Worm (Caenorhabditis elegans) whole organism, L2 larva: ENCODE measurements around the gene cdc-50.B.

Experiments
- C34F6.9 ChIP-seq: fragments of 150-350 bp; optimal IDR thresholded peaks from 2 replicates; lab custom pipeline; 2014; ENCODE audit warnings: missing biosample characterization, missing genetic modification characterization
- F13H6.1 ChIP-seq: sonication (generic microtip); optimal IDR thresholded peaks from 2 replicates; lab custom pipeline; 2016; ENCODE audit warnings: missing genetic modification characterization, missing compliant biosample characterization
- R02D3.7 ChIP-seq: fragments of 150-350 bp; optimal IDR thresholded peaks from 2 replicates; lab custom pipeline; 2014; ENCODE audit warnings: missing biosample characterization, missing genetic modification characterization
- ZK546.5 ChIP-seq: sonication (generic microtip); optimal IDR thresholded peaks from 2 replicates; lab custom pipeline; 2017; ENCODE audit warnings: missing biosample characterization, missing genetic modification characterization
- aly-2 ChIP-seq: fragments of 150-350 bp; optimal IDR thresholded peaks from 2 replicates; lab custom pipeline; 2014; ENCODE audit warnings: missing biosample characterization, missing genetic modification characterization
- ama-1 ChIP-seq: fragments of 150-350 bp; optimal IDR thresholded peaks from 2 replicates; lab custom pipeline; 2018; ENCODE audit warnings: inconsistent platforms
- blmp-1 ChIP-seq: sonication (generic microtip); optimal IDR thresholded peaks from 2 replicates; lab custom pipeline; 2017; ENCODE audit warnings: missing genetic modification characterization, mild to moderate bottlenecking, missing compliant biosample characterization, antibody characterized with exemption, moderate library complexity; ENCODE audit not compliant: insufficient read depth
- ceh-16 ChIP-seq: fragments of 150-350 bp; optimal IDR thresholded peaks from 2 replicates; lab custom pipeline; 2014; ENCODE audit warnings: missing biosample characterization, missing genetic modification characterization
- ceh-82 ChIP-seq: fragments of 150-350 bp; optimal IDR thresholded peaks from 2 replicates; lab custom pipeline; 2014; ENCODE audit warnings: missing biosample characterization, missing genetic modification characterization
- crh-2 ChIP-seq: sonication (generic microtip); optimal IDR thresholded peaks from 2 replicates; lab custom pipeline; 2017; ENCODE audit warnings: missing biosample characterization, missing genetic modification characterization
- dmd-4 ChIP-seq: sonication (generic microtip); optimal IDR thresholded peaks from 2 replicates; lab custom pipeline; 2017; ENCODE audit warnings: missing biosample characterization, missing genetic modification characterization
- egl-27 ChIP-seq: sonication (generic microtip); optimal IDR thresholded peaks from 3 replicates; lab custom pipeline; 2017; ENCODE audit warnings: missing biosample characterization, missing genetic modification reagents, missing genetic modification characterization
- elt-1 ChIP-seq: fragments of 150-350 bp; optimal IDR thresholded peaks from 2 replicates; lab custom pipeline; 2014; ENCODE audit warnings: missing biosample characterization, missing genetic modification characterization
- elt-3 ChIP-seq: sonication (generic microtip); optimal IDR thresholded peaks from 2 replicates; lab custom pipeline; 2017; ENCODE audit warnings: missing biosample characterization, missing genetic modification characterization
- fos-1 ChIP-seq: fragments of 150-350 bp; optimal IDR thresholded peaks from 2 replicates; lab custom pipeline; 2014; ENCODE audit warnings: missing biosample characterization, missing genetic modification characterization
- gmeb-1 ChIP-seq: fragments of 150-350 bp; optimal IDR thresholded peaks from 2 replicates; lab custom pipeline; 2014; ENCODE audit warnings: missing biosample characterization, missing genetic modification characterization
- lin-11 ChIP-seq: fragments of 150-350 bp; sonication (generic microtip); optimal IDR thresholded peaks from 2 replicates; lab custom pipeline; 2014; ENCODE audit warnings: missing biosample characterization, missing genetic modification characterization, inconsistent platforms, mixed read lengths
- lin-13 ChIP-seq: fragments of 150-350 bp; optimal IDR thresholded peaks from 2 replicates; lab custom pipeline; 2014; ENCODE audit warnings: missing biosample characterization, missing genetic modification reagents, missing genetic modification characterization
- lin-39 ChIP-seq: fragments of 150-350 bp; optimal IDR thresholded peaks from 2 replicates; lab custom pipeline; 2014; ENCODE audit warnings: missing biosample characterization, missing genetic modification reagents, missing genetic modification characterization
- lsy-2 ChIP-seq, 2 experiments: fragments of 150-350 bp in 1 of 2; sonication (generic microtip) in 1 of 2; optimal IDR thresholded peaks; 2 replicates each; lab custom pipeline; 2014 to 2017; ENCODE audit warnings: missing biosample characterization in 2 of 2, missing genetic modification characterization in 2 of 2
- mab-5 ChIP-seq: fragments of 150-350 bp; optimal IDR thresholded peaks from 2 replicates; lab custom pipeline; 2014; ENCODE audit warnings: missing biosample characterization, missing genetic modification characterization
- mdl-1 ChIP-seq, 2 experiments: fragments of 150-350 bp in 1 of 2; sonication (generic microtip) in 1 of 2; optimal IDR thresholded peaks; 2 replicates each; lab custom pipeline; 2017; ENCODE audit warnings: missing biosample characterization in 2 of 2, missing genetic modification characterization in 2 of 2
- nhr-10 ChIP-seq: sonication (generic microtip); optimal IDR thresholded peaks from 2 replicates; lab custom pipeline; 2017; ENCODE audit warnings: missing biosample characterization, missing genetic modification characterization
- nhr-11 ChIP-seq: fragments of 150-350 bp; optimal IDR thresholded peaks from 2 replicates; lab custom pipeline; 2014; ENCODE audit warnings: missing biosample characterization, missing genetic modification characterization
- nhr-12 ChIP-seq: fragments of 150-350 bp; optimal IDR thresholded peaks from 2 replicates; lab custom pipeline; 2014; ENCODE audit warnings: missing biosample characterization, missing genetic modification characterization
- nhr-129 ChIP-seq: fragments of 150-350 bp; optimal IDR thresholded peaks from 2 replicates; lab custom pipeline; 2014; ENCODE audit warnings: missing biosample characterization, missing genetic modification characterization
- nhr-21 ChIP-seq: fragments of 150-350 bp; optimal IDR thresholded peaks from 2 replicates; lab custom pipeline; 2014; ENCODE audit warnings: missing biosample characterization, missing genetic modification characterization
- nhr-25 ChIP-seq: fragments of 150-350 bp; sonication (generic microtip); optimal IDR thresholded peaks from 3 replicates; lab custom pipeline; 2014; ENCODE audit warnings: missing biosample characterization, missing genetic modification characterization
- nhr-6 ChIP-seq: fragments of 150-350 bp; optimal IDR thresholded peaks from 2 replicates; lab custom pipeline; 2014; ENCODE audit warnings: missing biosample characterization, missing genetic modification characterization
- peb-1 ChIP-seq: fragments of 150-350 bp; optimal IDR thresholded peaks from 2 replicates; lab custom pipeline; 2014; ENCODE audit warnings: missing biosample characterization, missing genetic modification characterization
- sem-4 ChIP-seq: fragments of 150-350 bp; optimal IDR thresholded peaks from 2 replicates; lab custom pipeline; 2014; ENCODE audit warnings: missing biosample characterization, missing genetic modification reagents, missing genetic modification characterization
- skn-1 ChIP-seq: sonication (generic microtip); optimal IDR thresholded peaks from 2 replicates; lab custom pipeline; 2017; ENCODE audit warnings: missing biosample characterization, missing genetic modification characterization
- sma-3 ChIP-seq: sonication (generic microtip); optimal IDR thresholded peaks from 2 replicates; lab custom pipeline; 2016; ENCODE audit warnings: missing genetic modification reagents, missing genetic modification characterization, missing compliant biosample characterization
- sma-9 ChIP-seq, 2 experiments: fragments of 150-350 bp in 1 of 2; sonication (generic microtip) in 1 of 2; optimal IDR thresholded peaks; 2 replicates each; lab custom pipeline; 2014 to 2016; ENCODE audit warnings: missing genetic modification characterization in 2 of 2, mild to moderate bottlenecking in 1 of 2, missing biosample characterization in 1 of 2, missing compliant biosample characterization in 1 of 2, missing genetic modification reagents in 1 of 2, moderate library complexity in 1 of 2
- snpc-4 ChIP-seq: fragments of 150-350 bp; optimal IDR thresholded peaks from 2 replicates; lab custom pipeline; 2014; ENCODE audit warnings: missing biosample characterization, missing genetic modification characterization
- unc-39 ChIP-seq: fragments of 150-350 bp; optimal IDR thresholded peaks from 2 replicates; lab custom pipeline; 2014; ENCODE audit warnings: missing biosample characterization, missing genetic modification characterization
- unc-55 ChIP-seq: fragments of 150-350 bp; sonication (generic microtip); optimal IDR thresholded peaks from 3 replicates; lab custom pipeline; 2014; ENCODE audit warnings: missing biosample characterization, missing genetic modification reagents, missing genetic modification characterization
- unc-62 ChIP-seq: fragments of 150-350 bp; optimal IDR thresholded peaks from 2 replicates; lab custom pipeline; 2014; ENCODE audit warnings: missing biosample characterization, missing genetic modification reagents, missing genetic modification characterization
- zag-1 ChIP-seq: fragments of 150-350 bp; optimal IDR thresholded peaks from 2 replicates; lab custom pipeline; 2014; ENCODE audit warnings: missing biosample characterization, missing genetic modification characterization
- ztf-11 ChIP-seq: sonication (generic microtip); optimal IDR thresholded peaks from 2 replicates; lab custom pipeline; 2017; ENCODE audit warnings: missing biosample characterization, missing genetic modification characterization
- ztf-4 ChIP-seq: fragments of 150-350 bp; optimal IDR thresholded peaks from 2 replicates; lab custom pipeline; 2014; ENCODE audit warnings: missing biosample characterization, missing genetic modification characterization

cdc-50.B gene

DNA sequence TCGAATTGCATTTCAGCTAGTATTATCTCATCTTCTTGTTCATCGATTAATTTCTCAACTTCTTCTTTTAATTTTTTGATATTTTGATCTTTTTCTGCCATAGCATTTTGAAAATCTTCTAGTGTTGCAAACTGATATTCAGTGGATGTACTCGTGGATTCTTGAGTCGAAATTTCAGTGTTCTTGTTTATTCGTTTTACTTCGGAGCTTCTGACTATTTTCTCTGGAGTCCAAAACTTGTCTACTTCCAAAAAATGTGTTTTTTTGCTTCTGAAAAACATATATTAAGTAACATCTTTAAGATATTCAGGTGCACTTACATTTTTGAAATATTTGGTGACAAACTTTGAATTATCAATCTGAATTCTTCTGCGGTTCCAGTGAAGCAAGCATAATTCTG is 4.9 kb downstream of the cdc-50.B start, which contains the start of gene F20C5.5:
TSS of gene F20C5.5 (minus strand) at position 101 of the 400 bp plus-strand sequence.
- no peak for TF ChIP-seq lin-13 (GFP tag; lab: Kevin White, UChicago)
- TF ChIP-seq sma-9 (GFP tag; optimal IDR thresholded peaks at IDR 0.05; lab: Kevin White, UChicago): no peak
- TF ChIP-seq sma-9 (tag; optimal IDR thresholded peaks at IDR 0.05; lab: Kevin White, UChicago): no peak
- no peak for TF ChIP-seq ztf-11 (tag; lab: Kevin White, UChicago)
- TF ChIP-seq sem-4 (tag; lab: Kevin White, UChicago): no peak
- TF ChIP-seq snpc-4: no peak
- TF ChIP-seq ztf-4 (tag; lab: Kevin White, UChicago): no peak
- no peak for TF ChIP-seq lin-11
- TF ChIP-seq elt-1 (tag; lab: Kevin White, UChicago): no peak
- no peak for TF ChIP-seq unc-55 (GFP tag; lab: Kevin White, UChicago)
- no peak for TF ChIP-seq ama-1 (lab: Kevin White, UChicago)
- no peak for TF ChIP-seq nhr-10 (tag; lab: Kevin White, UChicago)
- TF ChIP-seq nhr-6 (tag; lab: Kevin White, UChicago): no peak
- TF ChIP-seq elt-3 (tag; lab: Kevin White, UChicago): no peak
- no peak for TF ChIP-seq mab-5 (tag; lab: Kevin White, UChicago)

DNA sequence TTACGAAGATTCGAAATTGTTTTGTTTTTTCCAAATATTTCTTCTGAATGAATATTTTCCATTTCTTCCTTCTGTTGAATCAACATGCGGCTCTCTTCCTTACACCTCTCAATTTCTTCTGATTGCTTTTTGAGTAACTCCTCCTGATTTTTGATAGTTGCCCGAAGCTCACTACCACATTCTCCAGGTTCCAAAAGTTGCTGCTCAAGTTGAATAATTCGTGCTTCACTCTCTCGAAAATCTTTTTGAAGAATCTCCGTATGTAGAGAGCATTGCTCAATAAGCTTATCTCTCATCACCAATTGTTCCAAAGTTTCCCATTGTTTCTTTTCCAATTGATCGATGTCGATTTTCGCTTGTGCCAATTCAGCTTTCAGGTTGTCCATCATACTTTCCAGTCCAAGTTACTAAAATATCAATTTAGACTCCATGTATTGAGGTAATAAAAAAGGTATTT is 8.2 kb downstream of the cdc-50.B start, which contains the start of gene F20C5.6:
TSS of gene F20C5.6 (minus strand) at position 407 of the 457 bp plus-strand sequence.
- TF ChIP-seq nhr-11 (tag; lab: Kevin White, UChicago): no peak
- no peak for TF ChIP-seq blmp-1 (tag; lab: Kevin White, UChicago)
- TF ChIP-seq aly-2: no peak
- no peak for TF ChIP-seq lin-13 (GFP tag; lab: Kevin White, UChicago)
- TF ChIP-seq zag-1: no peak
- no peak for TF ChIP-seq nhr-10 (tag; lab: Kevin White, UChicago)
- TF ChIP-seq nhr-25: no peak
- no peak for TF ChIP-seq unc-39 (tag; lab: Kevin White, UChicago)
- TF ChIP-seq R02D3.7: no peak
- TF ChIP-seq unc-62 (GFP tag; lab: Kevin White, UChicago): no peak
- no peak for TF ChIP-seq sma-9 (GFP tag; optimal IDR thresholded peaks at IDR 0.05; lab: Kevin White, UChicago)
- TF ChIP-seq sma-9 (tag; optimal IDR thresholded peaks at IDR 0.05; lab: Kevin White, UChicago): no peak
- no peak for TF ChIP-seq nhr-12 (tag; lab: Kevin White, UChicago)
- no peak for TF ChIP-seq lin-39 (tag; lab: Kevin White, UChicago)
- TF ChIP-seq nhr-129 (tag; lab: Kevin White, UChicago): no peak
- no peak for TF ChIP-seq nhr-21 (tag; lab: Kevin White, UChicago)
- no peak for TF ChIP-seq skn-1 (tag; lab: Kevin White, UChicago)
- TF ChIP-seq dmd-4: no peak
- TF ChIP-seq ceh-82 (tag; lab: Kevin White, UChicago): no peak

DNA sequence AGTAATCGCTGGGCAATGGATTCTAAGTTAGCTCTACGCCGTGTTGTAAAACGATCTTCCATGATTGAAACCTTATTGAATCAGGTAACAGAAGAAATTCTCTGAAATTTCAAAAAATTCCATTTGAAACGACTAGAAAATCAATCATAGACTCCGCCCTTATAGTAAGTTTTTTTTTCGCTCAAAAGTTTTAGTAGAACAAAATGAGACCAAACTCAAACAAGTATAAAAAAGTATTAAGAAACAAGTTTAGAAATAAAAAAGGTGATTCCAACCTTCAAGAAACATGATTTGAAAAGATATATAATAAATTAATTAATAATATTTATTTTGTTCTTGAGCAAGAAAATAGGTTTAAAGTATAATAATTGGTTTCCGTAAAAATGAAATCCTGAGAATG is 13.4 kb downstream of the cdc-50.B start, which contains the start of gene C33D9.6:
TSS of gene C33D9.6 (minus strand) at position 101 of the 400 bp plus-strand sequence.
- no peak for TF ChIP-seq nhr-129 (tag; lab: Kevin White, UChicago)
- TF ChIP-seq ZK546.5 (tag; lab: Kevin White, UChicago): no peak
- no peak for TF ChIP-seq dmd-4
- no peak for TF ChIP-seq crh-2
- TF ChIP-seq nhr-12 (tag; lab: Kevin White, UChicago): no peak
- TF ChIP-seq unc-55 (GFP tag; lab: Kevin White, UChicago): no peak
- TF ChIP-seq ama-1 (lab: Kevin White, UChicago): no peak
- TF ChIP-seq C34F6.9: no peak
- TF ChIP-seq lsy-2 (tag; optimal IDR thresholded peaks at IDR 0.05; lab: Kevin White, UChicago): no peak
- no peak for TF ChIP-seq nhr-21 (tag; lab: Kevin White, UChicago)

DNA sequence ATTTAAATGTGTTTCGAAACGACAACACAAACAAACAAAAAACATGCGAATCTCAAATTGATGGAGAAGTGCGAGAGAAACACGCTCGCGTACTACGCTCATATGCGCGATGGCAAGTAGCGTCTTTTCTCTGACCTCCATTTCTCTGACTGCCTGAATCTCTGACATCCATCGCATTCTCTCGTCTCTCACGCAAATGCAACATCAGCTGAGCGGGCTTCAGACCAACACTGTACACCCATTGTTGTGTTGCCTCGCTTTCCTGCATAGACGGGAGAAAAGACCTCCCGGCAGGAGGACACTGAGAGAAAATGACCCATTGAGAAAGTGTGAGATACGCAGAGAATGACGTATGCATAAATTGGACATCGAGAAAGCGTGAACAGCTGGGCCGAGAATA is 17.5 kb downstream of the cdc-50.B start:
- TF ChIP-seq C34F6.9: peak; percentile 88
- TF ChIP-seq nhr-25: peak; percentile 94
- no peak for TF ChIP-seq elt-1 (tag; lab: Kevin White, UChicago)
- TF ChIP-seq snpc-4: peak; percentile 51
- TF ChIP-seq ztf-4 (tag; lab: Kevin White, UChicago): no peak
- TF ChIP-seq dmd-4: no peak
- peak; percentile 70 for TF ChIP-seq gmeb-1 (tag; lab: Kevin White, UChicago)
- no peak for TF ChIP-seq elt-3 (tag; lab: Kevin White, UChicago)
- peak; percentile 73 for TF ChIP-seq sma-9 (GFP tag; optimal IDR thresholded peaks at IDR 0.05; lab: Kevin White, UChicago)
- no peak for TF ChIP-seq sma-9 (tag; optimal IDR thresholded peaks at IDR 0.05; lab: Kevin White, UChicago)
- peak; percentile 90 for TF ChIP-seq fos-1 (tag; lab: Kevin White, UChicago)
- TF ChIP-seq peb-1 (tag; lab: Kevin White, UChicago): peak; percentile 74
- no peak for TF ChIP-seq nhr-12 (tag; lab: Kevin White, UChicago)
- peak; percentile 41 for TF ChIP-seq ceh-16 (tag; lab: Kevin White, UChicago)
- no peak for TF ChIP-seq lin-11
- peak; percentile 45 for TF ChIP-seq unc-55 (GFP tag; lab: Kevin White, UChicago)
- TF ChIP-seq nhr-6 (tag; lab: Kevin White, UChicago): peak; percentile 46
- peak; percentile 57 for TF ChIP-seq sma-3 (GFP tag; lab: Kevin White, UChicago)
- TF ChIP-seq blmp-1 (tag; lab: Kevin White, UChicago): peak; percentile 52
- peak in 1 of 2 experiments; percentile 48 for TF ChIP-seq mdl-1 (tag; optimal IDR thresholded peaks at IDR 0.05; lab: Kevin White, UChicago)
- peak; percentile 34 for TF ChIP-seq crh-2
- peak; percentile 68 for TF ChIP-seq nhr-21 (tag; lab: Kevin White, UChicago)
- TF ChIP-seq mab-5 (tag; lab: Kevin White, UChicago): peak; percentile 9
- TF ChIP-seq skn-1 (tag; lab: Kevin White, UChicago): no peak
- TF ChIP-seq lsy-2 (tag; optimal IDR thresholded peaks at IDR 0.05; lab: Kevin White, UChicago): peak in 1 of 2 experiments; percentile 66
- TF ChIP-seq F13H6.1 (tag; lab: Kevin White, UChicago): peak; percentile 85
- peak; percentile 84 for TF ChIP-seq egl-27
- TF ChIP-seq nhr-129 (tag; lab: Kevin White, UChicago): peak; percentile 96
- TF ChIP-seq sem-4 (tag; lab: Kevin White, UChicago): peak; percentile 27
- TF ChIP-seq ama-1 (lab: Kevin White, UChicago): no peak
- no peak for TF ChIP-seq aly-2
